Fruit fly (Drosophila melanogaster): ENCODE data around the gene dnk.

DNA sequence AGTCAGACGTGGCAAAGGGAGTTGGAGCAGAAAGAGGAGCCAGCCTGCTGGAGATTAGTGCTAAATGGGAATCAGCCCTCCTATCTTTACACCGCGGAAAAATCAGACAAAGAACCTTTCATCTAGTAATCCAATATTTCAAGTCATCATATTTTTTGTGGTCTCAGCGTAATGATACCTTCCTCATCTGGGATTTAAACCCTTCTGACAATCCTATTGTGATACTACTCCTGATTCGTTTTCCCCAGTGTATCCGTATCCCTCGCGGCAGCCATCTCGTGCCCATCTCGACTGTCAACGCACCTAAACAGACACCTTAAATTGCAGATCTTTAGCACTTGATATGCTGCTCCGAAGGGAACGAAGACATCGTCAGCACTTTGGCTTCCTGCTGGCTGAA is 17.6 kb downstream of the dnk start:
- no peak for TF ChIP-seq Dll (optimal IDR thresholded peaks at IDR 0.05)
- TF ChIP-seq usp (GFP tag; optimal IDR thresholded peaks at IDR 0.05), result no peak
